Worm (Caenorhabditis elegans): ENCODE measurements around the gene msrp-6.

DNA sequence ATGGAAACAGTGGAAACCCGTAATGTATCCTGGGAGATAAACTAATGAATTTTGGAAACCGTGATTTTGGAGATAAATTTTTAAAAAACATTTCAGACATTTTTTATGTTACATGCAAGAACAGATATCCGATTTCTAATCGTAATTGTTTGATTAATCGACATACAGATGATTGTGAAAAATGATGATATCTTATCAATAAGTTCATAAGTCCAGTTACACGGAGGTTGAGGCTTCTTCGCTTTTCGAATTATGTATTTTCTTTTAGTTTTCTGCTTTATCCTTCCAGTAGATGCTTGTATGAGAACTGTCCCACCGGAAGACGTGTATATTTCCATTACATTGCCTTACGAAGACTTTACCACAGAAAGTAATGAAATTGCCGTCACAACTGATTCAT is 46.4 kb downstream of the msrp-6 start, which contains the start of gene F22E5.22:
- TF ChIP-seq blmp-1 (tag; optimal IDR thresholded peaks at IDR 0.05) (no peak), mab-5 (tag; optimal IDR thresholded peaks at IDR 0.05) (no peak), nhr-237 (tag; optimal IDR thresholded peaks at IDR 0.05) (no peak), mls-2 (tag; optimal IDR thresholded peaks at IDR 0.05) (no peak), elt-1 (tag; optimal IDR thresholded peaks at IDR 0.05; ENCODE audit: borderline replicate concordance, insufficient read depth) (no peak), nhr-76 (tag; optimal IDR thresholded peaks at IDR 0.05) (no peak), nhr-28 (tag; optimal IDR thresholded peaks at IDR 0.05) (no peak), pha-4 (tag; optimal IDR thresholded peaks at IDR 0.05) (no peak)

Data from whole organism, mixed stage, embryonic.